Worm (Caenorhabditis elegans): ENCODE results near the gene lgc-45.

DNA sequence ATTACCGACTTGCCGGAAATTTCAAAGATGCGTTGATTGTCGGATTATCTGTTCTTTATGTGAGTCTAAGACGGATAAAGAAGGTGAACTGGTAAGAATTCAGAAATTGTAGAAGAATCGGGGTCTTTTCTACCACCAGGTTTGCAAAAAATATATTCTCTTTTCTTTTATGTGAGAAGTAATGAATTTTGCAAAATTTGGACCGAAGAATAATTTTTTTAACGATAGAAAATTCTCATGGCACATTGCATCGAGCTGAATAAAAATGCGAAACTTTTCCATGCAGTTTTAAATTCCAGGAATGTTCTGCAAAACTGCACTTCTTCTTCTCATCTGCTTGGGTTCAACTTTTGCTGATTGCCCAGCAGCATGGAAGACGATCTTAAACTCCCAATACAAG lies 16.0 kb downstream of the lgc-45 start, which contains the start of gene clec-130:
- TF ChIP-seq ztf-11 (tag; optimal IDR thresholded peaks at IDR 0.05) (no peak), nhr-77 (tag; optimal IDR thresholded peaks at IDR 0.05) (no peak), ceh-32 (tag; optimal IDR thresholded peaks at IDR 0.05; ENCODE audit: poor library complexity) (no peak), egl-27 (tag; optimal IDR thresholded peaks at IDR 0.05) (no peak), aly-2 (tag; optimal IDR thresholded peaks at IDR 0.05) (no peak), snpc-4 (tag; optimal IDR thresholded peaks at IDR 0.05) (no peak), nhr-237 (tag; optimal IDR thresholded peaks at IDR 0.05) (no peak), lin-15B (tag; optimal IDR thresholded peaks at IDR 0.05) (no peak), T20F7.1 (GFP tag; optimal IDR thresholded peaks at IDR 0.05) (no peak)
